Fruit fly (Drosophila melanogaster) whole organism, embryonic: ENCODE measurements around the gene Ubi-p63E.
A peak's percentile ranks its signal among the peaks of the same experiment; 100 is the strongest.

Experiments
- Awh ChIP-seq: fragments of 200-800 bp; sonication (Bioruptor generic); IDR thresholded peaks from 2 replicates; pipeline ENCODE4, ENCODE4 v1.3.6; 2022; ENCODE audit warnings: missing biosample characterization, missing genetic modification characterization
- CG10267 ChIP-seq: fragments of 200-800 bp; sonication (Bioruptor generic); optimal IDR thresholded peaks from 2 replicates; lab custom pipeline; 2018; ENCODE audit warnings: missing biosample characterization, mild to moderate bottlenecking, missing genetic modification characterization, moderate library complexity
- CG10366 ChIP-seq: fragments of 200-800 bp; sonication (Bioruptor generic); IDR thresholded peaks from 2 replicates; pipeline ENCODE4 v1.3.6; 2022; ENCODE audit warnings: missing biosample characterization, missing genetic modification characterization
- CG12744 ChIP-seq: fragments of 200-800 bp; sonication (Bioruptor generic); optimal IDR thresholded peaks from 2 replicates; lab custom pipeline; 2016; ENCODE audit warnings: missing biosample characterization, missing genetic modification characterization
- CG1529 ChIP-seq: fragments of 200-800 bp; sonication (Bioruptor generic); optimal IDR thresholded peaks from 3 replicates; lab custom pipeline; 2018; ENCODE audit warnings: missing biosample characterization, missing genetic modification characterization
- CG17328 ChIP-seq: fragments of 200-800 bp; sonication (Bioruptor generic); IDR thresholded peaks from 2 replicates; pipeline ENCODE4 v1.3.6; 2022; ENCODE audit warnings: missing biosample characterization, missing genetic modification characterization
- CG18599 ChIP-seq: fragments of 200-800 bp; sonication (Bioruptor generic); optimal IDR thresholded peaks from 3 replicates; lab custom pipeline; 2017; ENCODE audit warnings: missing biosample characterization, missing genetic modification characterization, mild to moderate bottlenecking, moderate library complexity, missing genetic modification reagents
- CG2199 ChIP-seq: fragments of 200-800 bp; sonication (Bioruptor generic); IDR thresholded peaks from 3 replicates; pipeline ENCODE4 v1.3.6; 2022; ENCODE audit warnings: missing biosample characterization, missing genetic modification characterization
- CG2712 ChIP-seq: fragments of 200-800 bp; optimal IDR thresholded peaks from 3 replicates; lab custom pipeline; 2019; ENCODE audit warnings: missing biosample characterization, mild to moderate bottlenecking, missing genetic modification characterization, moderate library complexity
- CG30431 ChIP-seq: fragments of 200-800 bp; sonication (Bioruptor generic); optimal IDR thresholded peaks from 2 replicates; lab custom pipeline; 2017; ENCODE audit warnings: missing biosample characterization, missing genetic modification characterization
- CG31365 ChIP-seq: fragments of 200-800 bp; sonication (Bioruptor generic); optimal IDR thresholded peaks from 2 replicates; lab custom pipeline; 2018; ENCODE audit warnings: missing biosample characterization, mild to moderate bottlenecking, missing genetic modification characterization
- CG31388 ChIP-seq: fragments of 200-800 bp; sonication (Bioruptor generic); optimal IDR thresholded peaks from 2 replicates; lab custom pipeline; 2016; ENCODE audit warnings: missing biosample characterization, missing genetic modification characterization
- CG32532 ChIP-seq: fragments of 200-800 bp; sonication (Bioruptor generic); IDR thresholded peaks from 2 replicates; pipeline ENCODE4 v1.3.6; 2022; ENCODE audit warnings: missing biosample characterization, missing genetic modification characterization
- CG32772 ChIP-seq: fragments of 200-800 bp; sonication (Bioruptor generic); IDR thresholded peaks from 2 replicates; pipeline ENCODE4 v1.3.6; 2022; ENCODE audit warnings: missing biosample characterization, missing genetic modification characterization
- CG4404 ChIP-seq: fragments of 200-800 bp; sonication (Bioruptor generic); IDR thresholded peaks from 2 replicates; pipeline ENCODE4 v1.3.6; 2022; ENCODE audit warnings: missing biosample characterization, missing genetic modification characterization
- CG6683 ChIP-seq: fragments of 200-800 bp; sonication (Bioruptor generic); optimal IDR thresholded peaks from 2 replicates; lab custom pipeline; 2017; ENCODE audit warnings: missing biosample characterization, mild to moderate bottlenecking, missing genetic modification characterization, missing genetic modification reagents
- CG8478 ChIP-seq: fragments of >200 bp; optimal IDR thresholded peaks from 2 replicates; lab custom pipeline; 2018
- Camta ChIP-seq: fragments of 200-800 bp; sonication (Bioruptor generic); optimal IDR thresholded peaks from 2 replicates; lab custom pipeline; 2016; ENCODE audit warnings: missing biosample characterization, missing genetic modification characterization
- D ChIP-seq, 2 experiments: fragments of 200-800 bp in 1 of 2; fragments of >200 bp in 1 of 2; sonication (Bioruptor generic) in 1 of 2; optimal IDR thresholded peaks; 2 replicates in 1 of 2; 3 replicates in 1 of 2; lab custom pipeline; 2017; ENCODE audit warnings: mild to moderate bottlenecking in 1 of 2, missing biosample characterization in 1 of 2, missing genetic modification characterization in 1 of 2, missing genetic modification reagents in 1 of 2
- Dip3 ChIP-seq: fragments of 200-800 bp; sonication (Bioruptor generic); optimal IDR thresholded peaks from 3 replicates; lab custom pipeline; 2016; ENCODE audit warnings: missing biosample characterization, missing genetic modification characterization
- E2f2 ChIP-seq: fragments of 200-800 bp; sonication (Bioruptor generic); IDR thresholded peaks from 2 replicates; pipeline ENCODE4 v1.3.6; 2022; ENCODE audit warnings: missing biosample characterization, missing genetic modification characterization
- ERR ChIP-seq: fragments of 200-800 bp; sonication (Bioruptor generic); optimal IDR thresholded peaks from 2 replicates; lab custom pipeline; 2016; ENCODE audit warnings: missing biosample characterization, missing genetic modification characterization
- HmgZ ChIP-seq: fragments of 200-800 bp; sonication (Bioruptor generic); optimal IDR thresholded peaks from 2 replicates; lab custom pipeline; 2018; ENCODE audit warnings: missing biosample characterization, mild to moderate bottlenecking, missing genetic modification characterization
- Hr78 ChIP-seq, 2 experiments: fragments of 200-800 bp in 1 of 2; fragments of >200 bp in 1 of 2; sonication (Bioruptor generic) in 1 of 2; optimal IDR thresholded peaks; 2 replicates each; lab custom pipeline; 2017 to 2019; ENCODE audit warnings: missing biosample characterization in 2 of 2, missing genetic modification characterization in 2 of 2, mild to moderate bottlenecking in 1 of 2, moderate library complexity in 1 of 2
- Jarid2 ChIP-seq: fragments of 200-800 bp; sonication (Bioruptor generic); optimal IDR thresholded peaks from 3 replicates; lab custom pipeline; 2017; ENCODE audit warnings: mild to moderate bottlenecking, missing biosample characterization, missing genetic modification reagents, missing genetic modification characterization
- Lim3 ChIP-seq: fragments of 200-800 bp; sonication (Bioruptor generic); IDR thresholded peaks from 2 replicates; pipeline ENCODE4 v1.3.6; 2022; ENCODE audit warnings: missing biosample characterization, missing genetic modification characterization
- NC2β ChIP-seq: fragments of 200-800 bp; sonication (Bioruptor generic); optimal IDR thresholded peaks from 2 replicates; lab custom pipeline; 2016; ENCODE audit warnings: missing biosample characterization, missing genetic modification characterization
- NFAT ChIP-seq: fragments of 200-800 bp; sonication (Bioruptor generic); IDR thresholded peaks from 2 replicates; pipeline ENCODE4 v1.3.6; 2022; ENCODE audit warnings: missing biosample characterization, missing genetic modification characterization
- PHDP ChIP-seq: fragments of 200-800 bp; sonication (Bioruptor generic); optimal IDR thresholded peaks from 3 replicates; lab custom pipeline; 2018; ENCODE audit warnings: missing biosample characterization, mild to moderate bottlenecking, missing genetic modification characterization, moderate library complexity
- Ptx1 ChIP-seq: fragments of 200-800 bp; sonication (Bioruptor generic); IDR thresholded peaks from 2 replicates; pipeline ENCODE4 v1.3.6; 2022; ENCODE audit warnings: missing biosample characterization, missing genetic modification characterization
- Side ChIP-seq: fragments of 200-800 bp; sonication (Bioruptor generic); optimal IDR thresholded peaks from 2 replicates; lab custom pipeline; 2016; ENCODE audit warnings: missing biosample characterization, missing genetic modification characterization
- bcd ChIP-seq: fragments of 200-800 bp; sonication (Bioruptor generic); optimal IDR thresholded peaks from 2 replicates; lab custom pipeline; 2017; ENCODE audit warnings: missing biosample characterization, mild to moderate bottlenecking, missing genetic modification characterization
- chm ChIP-seq: fragments of 200-800 bp; sonication (Bioruptor generic); IDR thresholded peaks from 2 replicates; pipeline ENCODE4 v1.3.6; 2022; ENCODE audit warnings: missing biosample characterization, missing genetic modification characterization
- croc ChIP-seq: fragments of 200-800 bp; sonication (Bioruptor generic); conservative IDR thresholded peaks from 3 replicates; pipeline ENCODE4 v1.3.6; 2022; ENCODE audit warnings: missing biosample characterization, missing genetic modification characterization
- crp ChIP-seq, 2 experiments: fragments of 200-800 bp; sonication (Bioruptor generic); optimal IDR thresholded peaks; 2 replicates in 1 of 2; 3 replicates in 1 of 2; lab custom pipeline; 2017; ENCODE audit warnings: missing biosample characterization in 2 of 2, missing genetic modification characterization in 2 of 2, mild to moderate bottlenecking in 1 of 2, moderate library complexity in 1 of 2
- gcm ChIP-seq: fragments of 200-800 bp; sonication (Bioruptor generic); optimal IDR thresholded peaks from 2 replicates; lab custom pipeline; 2019; ENCODE audit warnings: missing biosample characterization, mild to moderate bottlenecking, missing genetic modification characterization, moderate library complexity
- gcm2 ChIP-seq: fragments of 200-800 bp; sonication (Bioruptor generic); optimal IDR thresholded peaks from 2 replicates; lab custom pipeline; 2016; ENCODE audit warnings: missing biosample characterization, missing genetic modification characterization
- gem ChIP-seq: fragments of 200-800 bp; sonication (Bioruptor generic); optimal IDR thresholded peaks from 2 replicates; lab custom pipeline; 2019; ENCODE audit warnings: missing biosample characterization, mild to moderate bottlenecking, missing genetic modification characterization, moderate library complexity
- inv ChIP-seq: fragments of 200-800 bp; sonication (Bioruptor generic); IDR thresholded peaks from 2 replicates; pipeline ENCODE4 v1.3.6; 2022; ENCODE audit warnings: missing biosample characterization, missing genetic modification characterization; ENCODE audit not compliant: partially characterized antibody
- lilli ChIP-seq: fragments of 200-800 bp; sonication (Bioruptor generic); optimal IDR thresholded peaks from 3 replicates; lab custom pipeline; 2016; ENCODE audit warnings: missing biosample characterization, missing genetic modification characterization
- otp ChIP-seq: fragments of 200-800 bp; sonication (Bioruptor generic); IDR thresholded peaks from 3 replicates; pipeline ENCODE4, ENCODE4 v1.3.6; 2022; ENCODE audit warnings: missing biosample characterization, missing genetic modification characterization
- prd ChIP-seq, 3 experiments: fragments of >200 bp in 2 of 3; fragments of 200-800 bp in 1 of 3; sonication (Bioruptor generic) in 1 of 3; optimal IDR thresholded peaks in 2 of 3; IDR thresholded peaks in 1 of 3; 2 replicates in 2 of 3; 3 replicates in 1 of 3; pipeline versions ENCODE4 v1.3.6 to Lab custom; 2017 to 2022; ENCODE audit warnings: missing biosample characterization in 1 of 3, missing genetic modification characterization in 1 of 3
- rib ChIP-seq: fragments of 200-800 bp; sonication (Bioruptor generic); IDR thresholded peaks from 2 replicates; pipeline ENCODE4 v1.3.6; 2022; ENCODE audit warnings: missing biosample characterization, missing genetic modification characterization
- row ChIP-seq: fragments of 200-800 bp; sonication (Bioruptor generic); IDR thresholded peaks from 3 replicates; pipeline ENCODE4 v1.3.6; 2022; ENCODE audit warnings: missing biosample characterization, missing genetic modification characterization
- sug ChIP-seq: fragments of 200-800 bp; optimal IDR thresholded peaks from 2 replicates; lab custom pipeline; 2019; ENCODE audit warnings: missing biosample characterization, mild to moderate bottlenecking, missing genetic modification characterization, moderate library complexity
- ttk ChIP-seq: fragments of 200-800 bp; sonication (Bioruptor generic); IDR thresholded peaks from 2 replicates; pipeline ENCODE4 v2.1.2; 2022; ENCODE audit warnings: missing biosample characterization, missing genetic modification characterization
- tx ChIP-seq: fragments of 200-800 bp; sonication (Bioruptor generic); optimal IDR thresholded peaks from 2 replicates; lab custom pipeline; 2016; ENCODE audit warnings: missing biosample characterization, missing genetic modification characterization
- z ChIP-seq: fragments of 200-800 bp; sonication (Bioruptor generic); IDR thresholded peaks from 3 replicates; pipeline ENCODE4 v1.3.6; 2022; ENCODE audit warnings: missing biosample characterization, missing genetic modification characterization

The Ubi-p63E gene

DNA sequence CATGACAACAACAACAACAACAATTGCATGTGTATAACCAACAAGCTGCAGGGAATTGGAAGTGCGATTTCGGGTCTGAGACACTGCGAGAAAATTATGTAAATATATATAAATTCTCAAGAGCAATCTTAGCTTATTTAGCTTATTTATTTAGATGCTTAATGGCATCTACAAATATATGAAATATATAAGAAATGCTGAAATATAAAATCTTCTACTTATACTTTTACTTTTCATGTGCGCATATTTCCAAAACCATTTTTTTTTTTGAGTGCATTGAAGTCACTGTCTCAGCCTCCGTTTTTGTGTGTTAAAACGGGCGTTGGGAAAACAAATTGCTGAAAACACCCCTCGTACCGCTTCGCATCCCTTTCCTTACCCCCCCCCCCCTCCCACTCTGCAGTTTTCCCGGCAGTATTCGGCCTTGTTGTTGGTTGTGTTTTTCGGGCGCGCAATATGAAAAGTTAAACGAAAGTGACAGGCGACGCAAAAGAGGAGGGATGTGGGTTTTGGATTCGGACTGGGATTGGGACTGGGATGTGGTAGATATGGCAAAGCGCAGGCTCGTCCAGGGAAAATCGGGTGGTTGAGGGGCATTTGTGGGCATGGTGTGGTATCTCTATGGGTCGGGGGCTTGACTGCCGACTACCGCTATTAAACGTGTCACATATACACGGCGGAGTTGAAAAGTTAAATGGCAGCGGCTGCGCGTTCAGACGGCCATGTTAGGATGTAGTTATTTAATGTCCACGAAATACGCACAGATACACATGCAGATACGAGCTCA, 47.6 kb downstream of the Ubi-p63E start (continued):
- TF ChIP-seq NC2β (GFP tag; lab: Kevin White, UChicago) (no peak), CG31365 (no peak), otp (GFP tag; lab: Robert Waterston, UW) (0 out of 3 replicates have a peak, but pooled peaks have one; percentile 25), CG2199 (0 out of 3 replicates have a peak, but pooled peaks have one; percentile 11), chm (GFP tag; lab: Robert Waterston, UW) (no peak; the same call in 1 of the 2 replicates), Dip3 (no peak), z (no peak), CG12744 (GFP tag; lab: Kevin White, UChicago) (no peak), HmgZ (tag; lab: Kevin White, UChicago) (no peak), gcm (peak; percentile 55), CG32532 (GFP tag; lab: Robert Waterston, UW) (no peak), sug (tag; lab: Kevin White, UChicago) (no peak), row (peak; percentile 76), Side (GFP tag; lab: Kevin White, UChicago) (no peak), Hr78 (GFP tag; optimal IDR thresholded peaks at IDR 0.05; lab: Kevin White, UChicago) (no peak), Lim3 (no peak), CG31388 (no peak), ERR (GFP tag; lab: Kevin White, UChicago) (no peak), CG6683 (GFP tag; lab: Kevin White, UChicago) (no peak), CG30431 (peak; percentile 6), NFAT (GFP tag; lab: Robert Waterston, UW) (no peak), tx (GFP tag; lab: Kevin White, UChicago) (no peak), CG2712 (peak; percentile 68), D (optimal IDR thresholded peaks at IDR 0.05; lab: Kevin White, UChicago) (no peak), D (GFP tag; optimal IDR thresholded peaks at IDR 0.05; lab: Kevin White, UChicago) (peak; percentile 75), CG17328 (GFP tag; lab: Robert Waterston, UW) (peak; percentile 68), Awh (GFP tag; lab: Robert Waterston, UW) (peak; percentile 81), bcd (peak; percentile 46), croc (GFP tag; lab: Robert Waterston, UW) (peak; percentile 48; the same call in 1 of the 3 replicates), Jarid2 (peak; percentile 11), CG18599 (GFP tag; lab: Kevin White, UChicago) (peak; percentile 36), CG1529 (GFP tag; lab: Kevin White, UChicago) (peak; percentile 50), CG4404 (GFP tag; lab: Robert Waterston, UW) (peak; percentile 66), lilli (GFP tag; lab: Kevin White, UChicago) (peak; percentile 4), rib (GFP tag; lab: Robert Waterston, UW) (no peak), PHDP (tag; lab: Kevin White, UChicago) (peak; percentile 60), E2f2 (GFP tag; lab: Robert Waterston, UW) (no peak; the same call in 1 of the 2 replicates), Ptx1 (GFP tag; lab: Robert Waterston, UW) (peak; percentile 46; the same call in 1 of the 2 replicates), inv (no peak), ttk (no peak), CG8478 (lab: Kevin White, UChicago) (no peak), gcm2 (no peak), CG32772 (GFP tag; lab: Robert Waterston, UW) (peak; percentile 46; the same call in 1 of the 2 replicates), crp (GFP tag; optimal IDR thresholded peaks at IDR 0.05; lab: Kevin White, UChicago) (no peak), CG10267 (peak; percentile 69), prd (optimal IDR thresholded peaks at IDR 0.05; lab: Kevin White, UChicago) (no peak), prd (GFP tag; IDR thresholded peaks at IDR 0.05; lab: Robert Waterston, UW) (peak; percentile 83; the same call in 2 of the 3 replicates), Camta (GFP tag; lab: Kevin White, UChicago) (peak; percentile 1), CG10366 (GFP tag; lab: Robert Waterston, UW) (peak; percentile 20; the same call in 1 of the 2 replicates), gem (tag; lab: Kevin White, UChicago) (peak; percentile 80)
